Worm (Caenorhabditis elegans) whole organism, dauer: ENCODE data around the gene gln-6.
"Not testable (repeated sequence)": the region's sequence is repeated elsewhere in the genome, so short reads cannot be mapped to it uniquely, and the experiment has no call there.

ENCODE experiments used
- unc-62 ChIP-seq: sonication (generic microtip); optimal IDR thresholded peaks from 2 replicates; lab custom pipeline; 2017; ENCODE audit warnings: missing biosample characterization, missing genetic modification reagents, missing genetic modification characterization

gln-6 gene

ce11 chrIV:9740851-9741549 lies at the start of gene gln-6:
gln-6 (minus strand) TSS chrIV:9740901.
- TF ChIP-seq unc-62 (GFP tag; lab: Kevin White, UChicago) = not testable (repeated sequence)

ce11 chrIV:9789496-9789895 lies 48.8 kb upstream of the gln-6 start, which contains the start of gene T13F2.4:
T13F2.4 (plus strand) TSS chrIV:9789796.
- TF ChIP-seq unc-62 (GFP tag; lab: Kevin White, UChicago) = no peak

- no peak for TF ChIP-seq unc-62 (GFP tag; lab: Kevin White, UChicago)
These were observed 44.0 kb upstream of the gln-6 start, which contains the start of gene sre-4 for ce11 chrIV:9784689-9785088. sre-4 (minus strand) TSS chrIV:9784789.

- TF ChIP-seq unc-62 (GFP tag; lab: Kevin White, UChicago) = no peak
These were observed 37.3 kb upstream of the gln-6 start, which contains the start of gene T13F2.6 for ce11 chrIV:9778016-9778415. T13F2.6 (plus strand) TSS chrIV:9778321.

ce11 chrIV:9777535-9777934 lies 36.8 kb upstream of the gln-6 start, which contains the start of gene sna-2:
sna-2 (minus strand) TSS chrIV:9777634.
- TF ChIP-seq unc-62 (GFP tag; lab: Kevin White, UChicago) = no peak

ce11 chrIV:9773441-9773840 lies 32.7 kb upstream of the gln-6 start:
- TF ChIP-seq unc-62 (GFP tag; lab: Kevin White, UChicago) = no peak

ce11 chrIV:9772096-9772720 lies 31.5 kb upstream of the gln-6 start, which contains the start of gene cav-1:
cav-1 (plus strand) TSS chrIV:9772510.
- no peak for TF ChIP-seq unc-62 (GFP tag; lab: Kevin White, UChicago)

- TF ChIP-seq unc-62 (GFP tag; lab: Kevin White, UChicago) = no peak
These were observed 30.1 kb upstream of the gln-6 start for ce11 chrIV:9770798-9771197.

ce11 chrIV:9769746-9770145 lies 29.0 kb upstream of the gln-6 start, which contains the start of gene msp-78:
msp-78 (plus strand) TSS chrIV:9770046.
- not testable (repeated sequence) for TF ChIP-seq unc-62 (GFP tag; lab: Kevin White, UChicago)

ce11 chrIV:9767054-9767453 lies 26.4 kb upstream of the gln-6 start, which contains the start of gene msp-79:
msp-79 (minus strand) TSS chrIV:9767154.
- TF ChIP-seq unc-62 (GFP tag; lab: Kevin White, UChicago) = not testable (repeated sequence)

- no peak for TF ChIP-seq unc-62 (GFP tag; lab: Kevin White, UChicago)
These were observed 25.5 kb upstream of the gln-6 start, which contains the start of gene ssp-36 for ce11 chrIV:9766250-9766649. ssp-36 (minus strand) TSS chrIV:9766350.

- TF ChIP-seq unc-62 (GFP tag; lab: Kevin White, UChicago) = no peak
These were observed 22.0 kb upstream of the gln-6 start for ce11 chrIV:9762667-9763173.

ce11 chrIV:9761751-9762150 lies 21.1 kb upstream of the gln-6 start:
- TF ChIP-seq unc-62 (GFP tag; lab: Kevin White, UChicago) = no peak

- no peak for TF ChIP-seq unc-62 (GFP tag; lab: Kevin White, UChicago)
These were observed 16.7 kb upstream of the gln-6 start, which contains the start of gene nhr-97 for ce11 chrIV:9757425-9757740. nhr-97 (plus strand) TSS chrIV:9757641.

ce11 chrIV:9756647-9757424 lies 16.1 kb upstream of the gln-6 start:
- TF ChIP-seq unc-62 (GFP tag; lab: Kevin White, UChicago) = no peak
